Fruit fly (Drosophila melanogaster) whole organism, pupa: ENCODE results near the gene CG13676.

ENCODE experiments used
- CG10348 ChIP-seq: fragments of 200-800 bp; sonication (Bioruptor generic); IDR thresholded peaks from 2 replicates; pipeline ENCODE4 v1.3.6; 2022; ENCODE audit warnings: missing biosample characterization, missing genetic modification characterization
- CG12605 ChIP-seq: fragments of 200-800 bp; sonication (Bioruptor generic); IDR thresholded peaks from 2 replicates; pipeline ENCODE4 v1.3.6; 2022; ENCODE audit warnings: missing biosample characterization, missing genetic modification characterization
- CG13204 ChIP-seq: fragments of 200-800 bp; sonication (Bioruptor generic); optimal IDR thresholded peaks from 2 replicates; lab custom pipeline; 2018; ENCODE audit warnings: missing biosample characterization, mild to moderate bottlenecking, missing genetic modification characterization, moderate library complexity
- CG14655 ChIP-seq: fragments of 200-800 bp; sonication (Bioruptor generic); optimal IDR thresholded peaks from 3 replicates; lab custom pipeline; 2017; ENCODE audit warnings: mild to moderate bottlenecking, missing biosample characterization, missing genetic modification reagents, missing genetic modification characterization
- CG15710 ChIP-seq: fragments of 200-800 bp; sonication (Bioruptor generic); optimal IDR thresholded peaks from 2 replicates; lab custom pipeline; 2018; ENCODE audit warnings: missing biosample characterization, mild to moderate bottlenecking, missing genetic modification characterization, moderate library complexity
- CG17806 ChIP-seq: fragments of 200-800 bp; sonication (Bioruptor generic); optimal IDR thresholded peaks from 2 replicates; lab custom pipeline; 2018; ENCODE audit warnings: missing biosample characterization, mild to moderate bottlenecking, missing genetic modification characterization, moderate library complexity
- CG32121 ChIP-seq: fragments of 200-800 bp; sonication (Bioruptor generic); IDR thresholded peaks from 2 replicates; pipeline ENCODE4 v1.3.6; 2022; ENCODE audit warnings: missing biosample characterization, missing genetic modification characterization
- CG34367 ChIP-seq: fragments of 200-800 bp; sonication (Bioruptor generic); optimal IDR thresholded peaks from 2 replicates; lab custom pipeline; 2018; ENCODE audit warnings: missing biosample characterization, mild to moderate bottlenecking, missing genetic modification characterization
- CG4496 ChIP-seq: fragments of 200-800 bp; sonication (Bioruptor generic); IDR thresholded peaks from 3 replicates; pipeline ENCODE4 v1.3.6; 2022; ENCODE audit warnings: missing biosample characterization, missing genetic modification characterization
- CG8159 ChIP-seq: fragments of 200-800 bp; sonication (Bioruptor generic); optimal IDR thresholded peaks from 3 replicates; lab custom pipeline; 2018; ENCODE audit warnings: missing biosample characterization, mild to moderate bottlenecking, missing genetic modification characterization, moderate library complexity
- CG8301 ChIP-seq: fragments of 200-800 bp; sonication (Bioruptor generic); optimal IDR thresholded peaks from 2 replicates; lab custom pipeline; 2018; ENCODE audit warnings: missing biosample characterization, mild to moderate bottlenecking, missing genetic modification characterization
- CG9948 ChIP-seq: fragments of 200-800 bp; sonication (Bioruptor generic); optimal IDR thresholded peaks from 2 replicates; lab custom pipeline; 2018; ENCODE audit warnings: missing biosample characterization, mild to moderate bottlenecking, missing genetic modification characterization, moderate library complexity
- D1 ChIP-seq: fragments of 200-800 bp; sonication (Bioruptor generic); optimal IDR thresholded peaks from 2 replicates; lab custom pipeline; 2018; ENCODE audit warnings: missing biosample characterization, mild to moderate bottlenecking, missing genetic modification characterization, moderate library complexity
- EcR ChIP-seq: fragments of 200-800 bp; sonication (Bioruptor generic); optimal IDR thresholded peaks from 3 replicates; lab custom pipeline; 2019; ENCODE audit warnings: missing biosample characterization, missing genetic modification characterization, mild to moderate bottlenecking, moderate library complexity, missing genetic modification reagents
- Ets98B ChIP-seq: fragments of 200-800 bp; sonication (Bioruptor generic); IDR thresholded peaks from 2 replicates; pipeline ENCODE4 v1.3.6; 2022; ENCODE audit warnings: missing biosample characterization, missing genetic modification characterization
- Pif1A ChIP-seq: fragments of 200-800 bp; sonication (Bioruptor generic); optimal IDR thresholded peaks from 3 replicates; lab custom pipeline; 2016; ENCODE audit warnings: missing biosample characterization, missing genetic modification characterization
- Pif1B ChIP-seq: fragments of 200-800 bp; sonication (Bioruptor generic); optimal IDR thresholded peaks from 3 replicates; lab custom pipeline; 2016; ENCODE audit warnings: missing biosample characterization, missing genetic modification characterization
- Snoo ChIP-seq: fragments of 200-800 bp; sonication (Bioruptor generic); optimal IDR thresholded peaks from 3 replicates; lab custom pipeline; 2017; ENCODE audit warnings: missing biosample characterization, mild to moderate bottlenecking, missing genetic modification characterization, inconsistent platforms
- fd96Ca ChIP-seq: fragments of 200-800 bp; sonication (Bioruptor generic); IDR thresholded peaks from 3 replicates; pipeline ENCODE4 v1.3.6; 2022; ENCODE audit warnings: missing biosample characterization, missing genetic modification characterization
- gl ChIP-seq: fragments of 200-800 bp; sonication (Bioruptor generic); optimal IDR thresholded peaks from 2 replicates; lab custom pipeline; 2018; ENCODE audit warnings: missing biosample characterization, mild to moderate bottlenecking, missing genetic modification characterization
- rn ChIP-seq: fragments of 200-800 bp; sonication (Bioruptor generic); IDR thresholded peaks from 2 replicates; pipeline ENCODE4 v1.3.6; 2022; ENCODE audit warnings: missing biosample characterization, missing genetic modification characterization

Gene CG13676

DNA sequence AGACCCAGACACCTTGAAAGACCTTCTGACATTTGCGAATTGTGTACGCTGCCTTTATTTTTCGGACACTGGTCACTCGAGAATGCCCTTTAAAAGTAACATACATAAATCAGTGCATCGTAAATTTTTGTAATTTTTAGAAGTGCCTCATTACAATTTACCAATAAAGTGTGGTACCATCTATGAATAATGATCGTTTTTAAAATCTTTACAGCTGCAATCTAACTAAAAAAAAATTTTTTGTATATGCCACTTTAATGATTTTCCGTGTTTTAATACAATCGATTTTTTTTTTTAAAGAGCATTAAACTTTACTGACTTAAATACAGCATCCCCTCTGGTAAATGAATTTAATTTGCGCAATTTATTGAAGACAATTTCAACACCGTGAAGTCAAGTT lies 5.5 kb upstream of the CG13676 start:
- TF ChIP-seq Ets98B (GFP tag; lab: Robert Waterston, UW) = no peak
- 0 out of 2 replicates have a peak, but pooled peaks have one; percentile 13 for TF ChIP-seq CG32121 (GFP tag; lab: Robert Waterston, UW)
- no peak for TF ChIP-seq CG14655 (GFP tag; lab: Kevin White, UChicago)
- no peak for TF ChIP-seq D1 (tag; lab: Kevin White, UChicago)
- peak; percentile 25 for TF ChIP-seq Snoo (tag; lab: Kevin White, UChicago)
- TF ChIP-seq CG17806 (tag; lab: Kevin White, UChicago) = peak; percentile 31
- peak; percentile 68 for TF ChIP-seq CG15710 (tag; lab: Kevin White, UChicago)
- TF ChIP-seq CG8301 (tag; lab: Kevin White, UChicago) = peak; percentile 5
- peak; percentile 38 for TF ChIP-seq CG34367 (tag; lab: Kevin White, UChicago)
- TF ChIP-seq gl = no peak
- TF ChIP-seq CG13204 (GFP tag; lab: Kevin White, UChicago) = no peak
- peak; percentile 48 for TF ChIP-seq EcR (GFP tag; lab: Kevin White, UChicago)
- no peak for TF ChIP-seq CG10348 (GFP tag; lab: Robert Waterston, UW)
- no peak for TF ChIP-seq rn (GFP tag; lab: Robert Waterston, UW)
- TF ChIP-seq Pif1A = peak; percentile 22
- TF ChIP-seq CG4496 (GFP tag; lab: Robert Waterston, UW) = no peak
- TF ChIP-seq Pif1B (GFP tag; lab: Kevin White, UChicago) = peak; percentile 46
- no peak for TF ChIP-seq fd96Ca
- TF ChIP-seq CG9948 (tag; lab: Kevin White, UChicago) = no peak
- no peak for TF ChIP-seq CG12605 (GFP tag; lab: Robert Waterston, UW)
- TF ChIP-seq CG8159 = peak; percentile 62

DNA sequence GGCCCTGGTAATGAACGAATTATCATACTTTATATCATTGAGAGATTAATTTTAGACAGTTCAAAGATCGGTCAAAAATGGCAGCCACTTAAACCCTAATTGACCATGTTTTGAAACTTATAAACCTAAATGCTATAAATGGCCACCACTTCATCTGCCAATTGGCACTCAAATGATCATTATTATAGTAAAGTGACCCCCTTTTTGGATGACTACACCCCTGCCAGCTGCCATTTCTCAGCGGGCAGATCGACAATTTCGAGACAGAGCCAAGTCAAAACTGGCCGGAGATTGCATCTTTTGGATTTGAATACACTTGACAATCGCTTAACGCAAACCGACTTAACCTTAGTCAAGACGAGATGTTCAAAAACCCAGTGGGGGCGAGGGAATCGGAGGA lies 4.6 kb upstream of the CG13676 start:
- TF ChIP-seq EcR (GFP tag; lab: Kevin White, UChicago) (no peak), Ets98B (GFP tag; lab: Robert Waterston, UW) (peak; percentile 18; the same call in 1 of the 2 replicates), CG14655 (GFP tag; lab: Kevin White, UChicago) (no peak), CG34367 (tag; lab: Kevin White, UChicago) (no peak), CG8159 (peak; percentile 45), D1 (tag; lab: Kevin White, UChicago) (no peak), CG17806 (tag; lab: Kevin White, UChicago) (peak; percentile 22), Snoo (tag; lab: Kevin White, UChicago) (peak; percentile 11), fd96Ca (0 out of 3 replicates have a peak, but pooled peaks have one; percentile 43), Pif1B (GFP tag; lab: Kevin White, UChicago) (no peak), CG15710 (tag; lab: Kevin White, UChicago) (peak; percentile 21), CG9948 (tag; lab: Kevin White, UChicago) (no peak), CG8301 (tag; lab: Kevin White, UChicago) (peak; percentile 26), CG4496 (GFP tag; lab: Robert Waterston, UW) (peak; percentile 45; the same call in 1 of the 3 replicates)

DNA sequence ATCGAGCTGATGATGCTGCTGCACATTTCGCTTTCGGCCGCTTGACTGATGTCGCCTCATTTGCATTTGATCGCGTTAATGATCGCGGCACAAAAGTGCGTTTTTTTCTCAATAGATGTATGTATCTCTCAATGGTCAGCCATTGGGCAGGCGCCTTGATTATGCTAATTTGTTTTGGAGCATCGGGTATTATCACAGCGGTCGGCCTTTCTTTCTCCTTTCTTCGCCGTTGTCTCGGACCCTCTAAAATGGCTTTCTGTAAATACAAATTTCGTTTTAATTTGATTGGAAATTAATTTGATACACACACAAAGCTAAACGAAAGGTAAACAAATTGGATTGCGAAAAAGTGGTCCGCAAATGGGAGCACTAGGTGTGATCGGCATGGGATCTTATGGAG lies 3.7 kb upstream of the CG13676 start:
- TF ChIP-seq Ets98B (GFP tag; lab: Robert Waterston, UW) = no peak
- TF ChIP-seq CG10348 (GFP tag; lab: Robert Waterston, UW) = no peak
- TF ChIP-seq CG8159 = no peak
- TF ChIP-seq Pif1B (GFP tag; lab: Kevin White, UChicago) = no peak
- no peak for TF ChIP-seq gl
- TF ChIP-seq CG9948 (tag; lab: Kevin White, UChicago) = no peak
- no peak for TF ChIP-seq CG32121 (GFP tag; lab: Robert Waterston, UW)
- no peak for TF ChIP-seq D1 (tag; lab: Kevin White, UChicago)
- TF ChIP-seq CG14655 (GFP tag; lab: Kevin White, UChicago) = no peak
- no peak for TF ChIP-seq CG12605 (GFP tag; lab: Robert Waterston, UW)
- no peak for TF ChIP-seq rn (GFP tag; lab: Robert Waterston, UW)
- TF ChIP-seq Pif1A = no peak
- no peak for TF ChIP-seq CG15710 (tag; lab: Kevin White, UChicago)
- TF ChIP-seq CG34367 (tag; lab: Kevin White, UChicago) = no peak
- no peak for TF ChIP-seq CG8301 (tag; lab: Kevin White, UChicago)

DNA sequence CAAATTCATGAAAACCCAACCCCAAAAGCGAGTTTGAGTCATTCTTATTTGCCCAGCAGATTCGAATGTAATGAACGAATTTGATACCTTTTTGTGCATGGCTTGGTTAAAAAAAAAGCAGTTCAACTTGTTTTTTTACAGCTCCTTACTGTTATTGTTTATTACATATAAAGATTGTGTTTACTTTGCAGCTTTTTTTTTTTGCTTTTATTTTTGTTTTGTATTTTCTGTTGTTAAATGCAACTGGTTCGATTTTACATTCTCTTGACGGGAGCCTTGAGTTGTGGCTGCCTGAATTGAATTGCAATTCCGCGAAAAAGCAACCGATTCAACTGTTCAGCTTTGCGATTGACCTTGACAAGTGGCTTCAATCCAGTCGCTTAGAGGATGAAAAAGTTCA lies 2.9 kb upstream of the CG13676 start:
- TF ChIP-seq CG4496 (GFP tag; lab: Robert Waterston, UW) = 0 out of 3 replicates have a peak, but pooled peaks have one; percentile 28
- TF ChIP-seq CG13204 (GFP tag; lab: Kevin White, UChicago) = peak; percentile 19
- no peak for TF ChIP-seq CG14655 (GFP tag; lab: Kevin White, UChicago)

DNA sequence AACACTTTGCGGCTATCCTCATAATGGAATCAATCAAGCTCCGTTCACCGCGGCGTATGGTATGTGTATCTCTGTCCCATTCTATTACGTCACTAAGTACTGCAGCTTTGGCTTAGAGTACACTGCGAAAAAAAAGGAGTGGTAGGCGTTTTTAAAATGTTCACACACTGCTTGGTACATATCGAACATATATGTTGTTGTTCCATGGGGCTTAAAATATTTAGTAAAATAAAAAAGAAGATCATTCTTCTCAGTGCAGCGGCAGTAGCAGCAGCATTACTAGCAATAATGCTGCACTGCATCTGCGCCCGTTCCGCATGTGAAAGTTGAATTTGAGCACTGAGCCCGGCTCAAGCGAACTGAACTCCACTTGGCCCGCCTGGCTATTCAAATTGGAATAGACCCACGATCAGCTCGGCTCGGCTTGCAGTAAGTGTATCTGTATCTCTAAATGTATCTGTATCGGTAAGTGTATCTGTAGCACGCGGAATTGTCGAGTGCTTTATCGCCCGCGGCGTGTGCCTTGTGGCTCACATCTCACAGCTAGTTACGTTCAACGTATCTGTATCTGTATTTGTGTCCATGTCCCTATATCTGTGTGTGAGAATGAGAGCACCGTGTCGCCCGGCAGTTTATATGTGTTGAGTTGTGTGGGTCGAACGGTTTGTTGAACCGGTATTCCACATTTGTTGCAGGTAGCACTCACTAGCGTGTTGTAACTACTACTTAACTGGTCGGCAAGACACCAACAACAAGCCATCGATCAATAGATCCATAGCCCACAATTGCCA lies 1.8 kb upstream of the CG13676 start:
- TF ChIP-seq Pif1B (GFP tag; lab: Kevin White, UChicago) (peak; percentile 59), CG17806 (tag; lab: Kevin White, UChicago) (peak; percentile 67), gl (no peak), Ets98B (GFP tag; lab: Robert Waterston, UW) (peak; percentile 97), CG12605 (GFP tag; lab: Robert Waterston, UW) (peak; percentile 89), CG4496 (GFP tag; lab: Robert Waterston, UW) (peak; percentile 95), CG34367 (tag; lab: Kevin White, UChicago) (peak; percentile 58), CG13204 (GFP tag; lab: Kevin White, UChicago) (no peak), CG8159 (peak; percentile 69), CG15710 (tag; lab: Kevin White, UChicago) (peak; percentile 49), CG8301 (tag; lab: Kevin White, UChicago) (peak; percentile 91), CG9948 (tag; lab: Kevin White, UChicago) (peak; percentile 66), CG10348 (GFP tag; lab: Robert Waterston, UW) (peak; percentile 85), Snoo (tag; lab: Kevin White, UChicago) (peak; percentile 23), rn (GFP tag; lab: Robert Waterston, UW) (peak; percentile 89), Pif1A (peak; percentile 72), D1 (tag; lab: Kevin White, UChicago) (no peak), fd96Ca (peak; percentile 96), CG32121 (GFP tag; lab: Robert Waterston, UW) (peak; percentile 96), CG14655 (GFP tag; lab: Kevin White, UChicago) (peak; percentile 93), EcR (GFP tag; lab: Kevin White, UChicago) (peak; percentile 87)
